Fruit fly (Drosophila melanogaster): ENCODE data around the gene CG10375.

DNA sequence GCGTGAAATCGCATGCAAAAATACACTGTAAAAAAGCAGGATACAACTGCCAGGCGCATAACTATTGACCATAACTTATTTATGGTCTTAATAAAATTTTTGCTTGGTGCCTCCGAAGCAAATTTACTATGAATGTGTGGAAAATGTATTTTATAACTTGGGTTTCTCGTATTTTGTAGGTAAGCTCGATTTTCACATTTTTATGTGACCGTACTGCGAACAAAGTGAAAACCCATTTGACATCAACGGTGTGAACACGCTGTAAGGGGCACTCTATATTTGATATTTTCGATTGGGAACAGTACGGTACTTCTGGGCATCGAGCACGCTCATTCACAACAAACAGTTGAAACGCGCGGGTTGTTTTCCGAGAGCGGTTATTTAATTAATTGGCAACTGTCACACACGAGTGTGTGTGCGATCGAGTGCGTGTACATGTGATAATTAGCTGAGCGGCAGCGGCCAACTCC, 14.0 kb downstream of the CG10375 start, which contains the start of the genes Nup98-96 and mbc:
- TF ChIP-seq cyc (GFP tag; optimal IDR thresholded peaks at IDR 0.05), result peak; percentile 93
- peak; percentile 77 for TF ChIP-seq CG4318 (GFP tag; optimal IDR thresholded peaks at IDR 0.05)
- TF ChIP-seq CG15336 (GFP tag; IDR thresholded peaks at IDR 0.05), result 0 out of 2 replicates have a peak, but pooled peaks have one; percentile 40
- peak; percentile 81 for TF ChIP-seq CG3919 (GFP tag; optimal IDR thresholded peaks at IDR 0.05)
- peak; percentile 88 for TF ChIP-seq Hr4 (GFP tag; optimal IDR thresholded peaks at IDR 0.05)
- peak; percentile 82; the same call in 2 of the 3 replicates for TF ChIP-seq CG6163 (GFP tag; IDR thresholded peaks at IDR 0.05)
- peak; percentile 81 for TF ChIP-seq vri (GFP tag; optimal IDR thresholded peaks at IDR 0.05)
- TF ChIP-seq Hr38 (GFP tag; optimal IDR thresholded peaks at IDR 0.05), result peak; percentile 63
- peak; percentile 52 to 62 for TF ChIP-seq salr (GFP tag; optimal IDR thresholded peaks at IDR 0.05)
- peak; percentile 44 for TF ChIP-seq net (GFP tag; optimal IDR thresholded peaks at IDR 0.05)
